Fruit fly (Drosophila melanogaster): ENCODE results near the gene CG11964.

CG11964 gene

DNA sequence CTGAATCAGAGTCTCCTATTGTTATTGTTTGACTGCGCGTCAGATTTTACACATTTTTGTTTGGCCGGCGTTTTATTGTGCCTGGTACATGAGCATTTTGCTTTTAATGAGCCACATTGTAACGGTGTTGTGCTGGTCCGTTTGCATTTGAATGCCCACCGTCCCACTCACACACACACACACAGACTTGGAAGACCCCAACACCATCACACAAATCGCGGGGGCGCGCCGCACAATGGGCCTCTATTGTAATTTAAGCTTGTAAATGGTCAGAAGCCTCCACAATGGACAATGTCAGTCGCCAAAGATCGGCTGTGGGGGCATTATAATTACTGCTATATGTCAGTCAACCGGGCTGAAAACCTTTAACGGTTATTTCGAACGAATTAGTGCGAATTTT lies 11.5 kb upstream of the CG11964 start:
- no peak for TF ChIP-seq Dfd (GFP tag; optimal IDR thresholded peaks at IDR 0.05)
- no peak for TF ChIP-seq lola (GFP tag; optimal IDR thresholded peaks at IDR 0.05)
- no peak for TF ChIP-seq Vsx2 (GFP tag; optimal IDR thresholded peaks at IDR 0.05; ENCODE audit: partially characterized antibody)
- no peak for TF ChIP-seq Jra (GFP tag; optimal IDR thresholded peaks at IDR 0.05)
- TF ChIP-seq pan (optimal IDR thresholded peaks at IDR 0.05) = no peak
- no peak for TF ChIP-seq jim (GFP tag; optimal IDR thresholded peaks at IDR 0.05)
- TF ChIP-seq Myc (optimal IDR thresholded peaks at IDR 0.05) = no peak
- no peak for TF ChIP-seq HLH106 (tag; optimal IDR thresholded peaks at IDR 0.05)
- TF ChIP-seq rgr (GFP tag; optimal IDR thresholded peaks at IDR 0.05) = no peak
- no peak for TF ChIP-seq sage (GFP tag; optimal IDR thresholded peaks at IDR 0.05)
- no peak for TF ChIP-seq Hr78 (GFP tag; optimal IDR thresholded peaks at IDR 0.05)
- no peak for TF ChIP-seq GATAd (GFP tag; optimal IDR thresholded peaks at IDR 0.05)
- no peak for TF ChIP-seq brk (GFP tag; optimal IDR thresholded peaks at IDR 0.05)
- TF ChIP-seq Hnf4 (GFP tag; optimal IDR thresholded peaks at IDR 0.05) = no peak
- TF ChIP-seq Rel (GFP tag; optimal IDR thresholded peaks at IDR 0.05) = no peak
- no peak for TF ChIP-seq Rel (tag; optimal IDR thresholded peaks at IDR 0.05)

DNA sequence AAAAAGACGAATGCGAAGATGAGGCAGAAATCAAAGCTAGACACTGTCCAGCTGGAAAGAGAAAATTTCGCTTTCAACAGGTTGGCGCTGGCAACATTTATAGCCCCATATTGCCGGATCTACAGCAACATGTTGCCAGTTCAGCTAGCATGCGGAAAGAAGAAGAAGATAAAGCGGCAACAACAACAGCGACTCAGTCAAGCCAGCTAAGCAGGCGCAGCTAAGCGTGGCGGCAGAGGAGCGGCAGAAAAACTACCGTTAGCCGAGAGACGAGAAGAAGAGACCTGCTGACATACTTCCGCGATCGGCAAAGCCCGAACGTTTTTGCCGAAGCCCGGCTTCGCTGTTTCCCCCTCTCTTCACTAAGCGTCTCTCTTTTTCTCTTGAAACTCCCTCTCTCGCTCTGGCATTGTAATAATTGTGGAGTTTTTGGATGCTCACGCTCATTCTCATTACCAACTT lies 10.6 kb upstream of the CG11964 start:
- no peak for TF ChIP-seq N (GFP tag; optimal IDR thresholded peaks at IDR 0.05)
- TF ChIP-seq CG32264 (GFP tag; optimal IDR thresholded peaks at IDR 0.05) = no peak
- no peak for TF ChIP-seq foxo (GFP tag; optimal IDR thresholded peaks at IDR 0.05)
- no peak for TF ChIP-seq ey (GFP tag; optimal IDR thresholded peaks at IDR 0.05)
- no peak for TF ChIP-seq Abd-B (GFP tag; optimal IDR thresholded peaks at IDR 0.05)
- no peak for TF ChIP-seq br (GFP tag; optimal IDR thresholded peaks at IDR 0.05)
- no peak for TF ChIP-seq Jra (GFP tag; optimal IDR thresholded peaks at IDR 0.05)
- no peak for TF ChIP-seq sage (GFP tag; optimal IDR thresholded peaks at IDR 0.05)
- no peak for TF ChIP-seq GATAd (GFP tag; optimal IDR thresholded peaks at IDR 0.05)
- no peak for TF ChIP-seq usp (GFP tag; optimal IDR thresholded peaks at IDR 0.05)
- TF ChIP-seq Dfd (GFP tag; optimal IDR thresholded peaks at IDR 0.05) = no peak
- TF ChIP-seq Myc (optimal IDR thresholded peaks at IDR 0.05) = no peak
- TF ChIP-seq psq (GFP tag; optimal IDR thresholded peaks at IDR 0.05) = no peak
- no peak for TF ChIP-seq dsf (GFP tag; optimal IDR thresholded peaks at IDR 0.05; ENCODE audit: borderline replicate concordance)

DNA sequence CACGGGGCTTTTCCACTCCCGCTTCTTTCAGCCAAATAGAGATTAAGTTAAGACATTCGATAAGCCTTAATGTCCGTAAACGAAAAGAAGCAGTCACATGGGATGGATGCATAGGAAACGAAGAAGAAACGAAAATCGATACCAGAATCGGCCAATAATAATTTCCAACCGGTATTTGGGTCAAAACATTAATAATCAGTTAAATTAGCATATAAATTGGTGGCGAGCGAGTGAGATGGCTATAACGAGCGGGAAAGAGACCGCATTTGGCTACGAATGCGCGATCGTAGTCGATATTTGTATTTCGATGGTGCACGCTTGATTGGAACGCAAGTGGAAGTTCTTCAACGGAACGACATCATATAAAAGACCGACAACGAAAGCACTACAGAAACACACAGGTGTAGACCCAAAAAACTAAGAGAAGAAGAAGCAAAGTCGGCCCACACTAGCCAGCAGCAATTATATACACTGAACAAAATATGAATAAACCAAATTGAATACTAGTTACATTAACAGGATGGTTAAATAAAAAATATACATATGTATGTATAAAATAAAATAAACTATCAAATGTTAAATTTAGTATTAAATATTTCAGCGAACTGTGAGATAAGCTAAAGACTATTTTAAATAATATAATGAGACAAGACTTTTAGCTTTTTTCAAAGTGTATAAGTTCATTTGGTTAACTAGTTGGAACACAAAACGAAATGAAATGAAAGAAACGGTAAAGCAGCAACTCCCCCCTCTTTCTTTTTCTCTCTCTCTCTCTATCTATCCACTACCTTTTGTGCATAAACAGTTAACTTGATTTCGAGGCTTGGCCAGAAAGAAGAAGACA lies 9.9 kb upstream of the CG11964 start:
- TF ChIP-seq sv (GFP tag; optimal IDR thresholded peaks at IDR 0.05) (no peak), br (GFP tag; optimal IDR thresholded peaks at IDR 0.05) (no peak), foxo (GFP tag; optimal IDR thresholded peaks at IDR 0.05) (no peak), N (GFP tag; optimal IDR thresholded peaks at IDR 0.05) (no peak), Hnf4 (GFP tag; optimal IDR thresholded peaks at IDR 0.05) (no peak)

DNA sequence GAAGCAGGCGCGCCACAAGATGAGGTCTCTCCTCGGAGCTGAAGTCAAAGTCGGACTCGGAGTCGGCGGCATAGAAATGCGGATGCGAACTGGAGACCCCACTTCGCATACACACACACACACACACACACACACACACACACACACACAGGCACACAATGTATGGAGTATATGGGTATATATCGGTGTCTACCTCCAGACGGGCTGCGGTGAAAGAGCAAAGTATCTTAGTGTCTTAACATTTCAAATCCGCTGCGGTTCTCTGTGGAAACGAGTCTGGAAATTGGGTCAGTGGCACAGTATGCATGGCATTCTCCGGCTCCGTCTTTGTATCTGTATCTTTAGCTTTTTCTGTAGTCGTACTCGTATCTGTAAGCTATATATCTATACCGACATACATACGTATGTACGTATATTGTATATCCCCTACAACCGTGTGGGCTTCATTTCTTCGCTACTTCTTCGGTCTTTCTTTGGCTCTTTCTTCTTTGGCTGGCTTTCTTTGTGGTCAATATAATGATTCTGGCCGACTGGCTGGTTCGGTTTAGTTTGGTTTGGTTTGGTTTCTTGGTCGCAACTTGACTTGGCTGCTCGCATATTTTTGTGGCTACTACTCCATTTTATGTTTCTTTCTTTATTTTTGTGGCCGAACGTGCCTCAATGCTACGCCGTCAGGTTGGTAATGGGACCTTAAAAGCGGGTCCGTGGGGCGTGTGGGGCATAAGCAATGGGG lies 4.7 kb upstream of the CG11964 start:
- no peak for TF ChIP-seq sage (GFP tag; optimal IDR thresholded peaks at IDR 0.05)
- TF ChIP-seq psq (GFP tag; optimal IDR thresholded peaks at IDR 0.05) = peak; percentile 56
- TF ChIP-seq Dfd (GFP tag; optimal IDR thresholded peaks at IDR 0.05) = peak; percentile 71

DNA sequence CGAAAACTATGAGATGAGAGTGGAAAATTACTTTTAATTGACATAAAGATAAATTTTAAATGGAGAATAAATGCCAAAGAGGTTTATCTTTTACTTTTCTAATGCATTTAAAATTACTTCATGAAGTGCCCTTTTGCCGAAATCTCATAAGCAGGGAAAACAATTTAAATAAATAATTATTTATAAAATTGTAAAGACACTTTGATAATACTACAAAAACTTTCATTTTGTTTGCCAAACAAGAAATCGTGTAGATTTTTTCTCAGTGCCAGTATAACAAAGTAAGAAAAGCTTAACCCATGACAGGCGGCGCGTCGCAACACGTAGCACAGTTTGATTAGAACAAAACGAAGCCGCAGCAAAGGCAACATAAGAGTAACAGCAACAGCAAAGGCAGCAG lies 4.0 kb upstream of the CG11964 start:
- TF ChIP-seq h (GFP tag; optimal IDR thresholded peaks at IDR 0.05) = no peak
- TF ChIP-seq psq (GFP tag; optimal IDR thresholded peaks at IDR 0.05) = no peak
- no peak for TF ChIP-seq dsf (GFP tag; optimal IDR thresholded peaks at IDR 0.05; ENCODE audit: borderline replicate concordance)
- no peak for TF ChIP-seq Jra (GFP tag; optimal IDR thresholded peaks at IDR 0.05)
- no peak for TF ChIP-seq sv (GFP tag; optimal IDR thresholded peaks at IDR 0.05)
- no peak for TF ChIP-seq fru (GFP tag; optimal IDR thresholded peaks at IDR 0.05)
- TF ChIP-seq pan (optimal IDR thresholded peaks at IDR 0.05) = no peak
- no peak for TF ChIP-seq dl (GFP tag; optimal IDR thresholded peaks at IDR 0.05; ENCODE audit: insufficient read depth in 1 of 2, partially characterized antibody in 2 of 2)
- no peak for TF ChIP-seq Vsx2 (GFP tag; optimal IDR thresholded peaks at IDR 0.05; ENCODE audit: partially characterized antibody)
- TF ChIP-seq GATAd (GFP tag; optimal IDR thresholded peaks at IDR 0.05) = no peak
- TF ChIP-seq CG32264 (GFP tag; optimal IDR thresholded peaks at IDR 0.05) = no peak
- TF ChIP-seq Sp1 (GFP tag; optimal IDR thresholded peaks at IDR 0.05) = no peak
- no peak for TF ChIP-seq tai (GFP tag; optimal IDR thresholded peaks at IDR 0.05)
- TF ChIP-seq Abd-B (GFP tag; optimal IDR thresholded peaks at IDR 0.05) = no peak
- no peak for TF ChIP-seq Hr83 (GFP tag; optimal IDR thresholded peaks at IDR 0.05; ENCODE audit: poor library complexity, severe bottlenecking)
- TF ChIP-seq Myc (optimal IDR thresholded peaks at IDR 0.05) = no peak
- TF ChIP-seq Hnf4 (GFP tag; optimal IDR thresholded peaks at IDR 0.05) = no peak
